Fruit fly (Drosophila melanogaster): Measurements from ENCODE around the gene CG18731.

Gene CG18731

dm6 chr3R:29755248-29755647, 30.4 kb downstream of the CG18731 start (continued):
- TF ChIP-seq prd (optimal IDR thresholded peaks at IDR 0.05) (no peak), prd (GFP tag; IDR thresholded peaks at IDR 0.05) (peak; percentile 46; the same call in 1 of the 3 replicates), hkb (optimal IDR thresholded peaks at IDR 0.05) (no peak), hkb (GFP tag; IDR thresholded peaks at IDR 0.05) (0 out of 2 replicates have a peak, but pooled peaks have one; percentile 14), CG17912 (GFP tag; optimal IDR thresholded peaks at IDR 0.05) (no peak), Hsf (GFP tag; optimal IDR thresholded peaks at IDR 0.05) (no peak), HLH54F (GFP tag; optimal IDR thresholded peaks at IDR 0.05) (no peak), fru (optimal IDR thresholded peaks at IDR 0.05) (no peak), ERR (GFP tag; optimal IDR thresholded peaks at IDR 0.05) (no peak), CG9797 (GFP tag; optimal IDR thresholded peaks at IDR 0.05) (no peak), CG6175 (GFP tag; IDR thresholded peaks at IDR 0.05) (no peak), sna (GFP tag; IDR thresholded peaks at IDR 0.05; ENCODE audit: partially characterized antibody) (no peak), ewg (GFP tag; optimal IDR thresholded peaks at IDR 0.05) (peak; percentile 17), fd3F (GFP tag; optimal IDR thresholded peaks at IDR 0.05) (no peak), cwo (GFP tag; optimal IDR thresholded peaks at IDR 0.05) (no peak), Trl (optimal IDR thresholded peaks at IDR 0.05) (no peak), Trl (GFP tag; optimal IDR thresholded peaks at IDR 0.05) (no peak), CG10565 (GFP tag; optimal IDR thresholded peaks at IDR 0.05) (no peak), crol (GFP tag; IDR thresholded peaks at IDR 0.05) (no peak), CG4424 (GFP tag; optimal IDR thresholded peaks at IDR 0.05) (no peak), CG13296 (GFP tag; optimal IDR thresholded peaks at IDR 0.05) (no peak), Ptx1 (GFP tag; IDR thresholded peaks at IDR 0.05) (peak; percentile 23; the same call in 1 of the 2 replicates), ap (GFP tag; IDR thresholded peaks at IDR 0.05) (0 out of 2 replicates have a peak, but pooled peaks have one; percentile 11), wek (GFP tag; optimal IDR thresholded peaks at IDR 0.05) (no peak), cad (GFP tag; optimal IDR thresholded peaks at IDR 0.05) (no peak), sens (GFP tag) (peak; percentile 73), NfI (GFP tag; optimal IDR thresholded peaks at IDR 0.05) (no peak), Ets65A (GFP tag) (peak; percentile 32), otp (GFP tag; IDR thresholded peaks at IDR 0.05) (peak; percentile 50; the same call in 1 of the 3 replicates), Kr (GFP tag; optimal IDR thresholded peaks at IDR 0.05) (no peak), chm (GFP tag; IDR thresholded peaks at IDR 0.05) (0 out of 2 replicates have a peak, but pooled peaks have one; percentile 22), CG31365 (tag; optimal IDR thresholded peaks at IDR 0.05) (no peak), CG7372 (GFP tag; IDR thresholded peaks at IDR 0.05) (0 out of 2 replicates have a peak, but pooled peaks have one; percentile 42), CG17802 (tag; optimal IDR thresholded peaks at IDR 0.05) (no peak), CG18476 (GFP tag; optimal IDR thresholded peaks at IDR 0.05) (no peak), CG6272 (GFP tag; IDR thresholded peaks at IDR 0.05) (peak; percentile 43; the same call in 1 of the 2 replicates), Med (GFP tag) (peak; percentile 55), CG17359 (tag; optimal IDR thresholded peaks at IDR 0.05) (peak; percentile 37), CG9876 (GFP tag; optimal IDR thresholded peaks at IDR 0.05) (no peak), kni (GFP tag; optimal IDR thresholded peaks at IDR 0.05) (no peak), CG15696 (tag; optimal IDR thresholded peaks at IDR 0.05) (no peak), sisA (GFP tag; IDR thresholded peaks at IDR 0.05) (peak; percentile 67), CG8924 (tag; optimal IDR thresholded peaks at IDR 0.05) (no peak), ranshi (GFP tag; IDR thresholded peaks at IDR 0.05) (no peak), dysf (GFP tag; IDR thresholded peaks at IDR 0.05) (0 out of 3 replicates have a peak, but pooled peaks have one; percentile 42), sc (optimal IDR thresholded peaks at IDR 0.05) (no peak), sc (GFP tag; optimal IDR thresholded peaks at IDR 0.05) (no peak), trem (tag; optimal IDR thresholded peaks at IDR 0.05) (no peak), Oaz (GFP tag; IDR thresholded peaks at IDR 0.05) (no peak), CG2712 (tag; optimal IDR thresholded peaks at IDR 0.05) (no peak), CG1024 (GFP tag; IDR thresholded peaks at IDR 0.05) (no peak), CG7786 (GFP tag; optimal IDR thresholded peaks at IDR 0.05) (no peak), tx (GFP tag; optimal IDR thresholded peaks at IDR 0.05) (no peak), CG11723 (GFP tag; optimal IDR thresholded peaks at IDR 0.05) (no peak)

Measured in whole organism, embryonic.